Fruit fly (Drosophila melanogaster): Measurements from ENCODE around the gene bbg.

bbg gene

DNA sequence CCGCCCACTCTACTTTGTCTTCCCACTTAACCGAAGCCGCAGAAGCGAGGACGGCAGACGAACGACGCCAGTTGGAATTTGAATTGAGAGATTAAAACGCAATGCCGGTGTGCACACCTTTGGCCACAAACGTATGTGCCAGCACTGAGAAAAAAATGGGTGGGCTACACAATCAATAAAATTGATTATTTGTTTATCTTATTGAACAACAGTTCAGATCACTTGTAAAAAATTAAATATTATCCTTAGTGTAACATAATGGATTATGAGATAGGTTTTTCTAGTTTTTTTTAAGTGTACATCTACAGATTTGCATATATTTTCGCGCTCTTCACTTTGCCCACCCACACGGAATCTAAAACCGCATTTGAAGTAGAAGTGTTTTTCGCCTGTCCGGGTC, 84.5 kb downstream of the bbg start (continued):
- TF ChIP-seq CG9139 (GFP tag; optimal IDR thresholded peaks at IDR 0.05) = no peak
- peak; percentile 58 for TF ChIP-seq dac (GFP tag; optimal IDR thresholded peaks at IDR 0.05)
- TF ChIP-seq Hr38 (GFP tag; optimal IDR thresholded peaks at IDR 0.05) = no peak
- peak; percentile 52 for TF ChIP-seq CG34406 (GFP tag; optimal IDR thresholded peaks at IDR 0.05)
- TF ChIP-seq CG32006 (GFP tag; optimal IDR thresholded peaks at IDR 0.05) = peak; percentile 88
- TF ChIP-seq Met (GFP tag; optimal IDR thresholded peaks at IDR 0.05) = peak; percentile 63
- TF ChIP-seq fkh (GFP tag; optimal IDR thresholded peaks at IDR 0.05) = no peak
- TF ChIP-seq topi (GFP tag; optimal IDR thresholded peaks at IDR 0.05) = peak; percentile 57
- TF ChIP-seq spab (GFP tag; optimal IDR thresholded peaks at IDR 0.05) = no peak
- TF ChIP-seq CG3919 (GFP tag; optimal IDR thresholded peaks at IDR 0.05) = peak; percentile 71
- peak; percentile 54 for TF ChIP-seq Sox102F (GFP tag; optimal IDR thresholded peaks at IDR 0.05)
- TF ChIP-seq Blimp-1 (GFP tag; optimal IDR thresholded peaks at IDR 0.05) = no peak
- TF ChIP-seq lz (GFP tag; optimal IDR thresholded peaks at IDR 0.05) = peak; percentile 55
- TF ChIP-seq CG11762 (GFP tag; optimal IDR thresholded peaks at IDR 0.05; ENCODE audit: insufficient read depth) = peak; percentile 54

DNA sequence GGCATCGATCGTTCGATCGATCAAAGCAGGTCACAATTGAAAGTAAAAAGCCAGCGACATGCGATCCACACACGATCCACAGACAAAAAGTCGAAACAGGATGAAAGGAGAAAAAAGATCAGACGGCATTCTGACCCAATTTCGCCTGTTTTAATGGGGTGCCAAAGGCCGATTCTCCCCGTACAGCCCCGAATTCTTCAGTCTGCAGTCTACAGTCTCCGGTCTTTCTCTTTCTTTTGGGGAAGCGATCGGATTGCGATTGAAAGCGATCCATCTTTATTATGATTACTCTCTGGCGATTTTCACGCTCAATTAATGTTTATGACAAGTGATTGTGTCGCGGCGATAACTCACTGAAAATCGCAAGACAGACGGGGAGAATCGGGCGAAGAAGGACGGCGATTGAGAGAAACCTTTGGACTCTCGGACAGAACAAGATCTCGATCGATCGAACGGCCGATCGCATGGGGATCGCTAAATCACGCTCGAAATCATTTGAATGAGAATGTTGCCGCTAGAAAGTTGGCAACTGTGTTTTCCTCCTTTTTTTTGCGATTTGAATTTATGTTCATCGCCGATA, 85.6 kb downstream of the bbg start:
- TF ChIP-seq Gug (GFP tag; IDR thresholded peaks at IDR 0.05) = no peak
- TF ChIP-seq Met (GFP tag; optimal IDR thresholded peaks at IDR 0.05) = no peak
- no peak for TF ChIP-seq CG11902 (GFP tag; optimal IDR thresholded peaks at IDR 0.05)
- no peak for TF ChIP-seq dsx (GFP tag; optimal IDR thresholded peaks at IDR 0.05; ENCODE audit: poor library complexity, severe bottlenecking)
- TF ChIP-seq Sox102F (GFP tag; optimal IDR thresholded peaks at IDR 0.05) = no peak
- TF ChIP-seq CG8632 (GFP tag; optimal IDR thresholded peaks at IDR 0.05) = no peak
- TF ChIP-seq CG32006 (GFP tag; optimal IDR thresholded peaks at IDR 0.05) = no peak
- no peak for TF ChIP-seq CG34406 (GFP tag; optimal IDR thresholded peaks at IDR 0.05)
- TF ChIP-seq fd85E (GFP tag; optimal IDR thresholded peaks at IDR 0.05) = no peak
- TF ChIP-seq Ets96B (tag; optimal IDR thresholded peaks at IDR 0.05) = peak; percentile 27
- TF ChIP-seq CG31627 (GFP tag; optimal IDR thresholded peaks at IDR 0.05) = no peak
- no peak for TF ChIP-seq CG15336 (GFP tag; IDR thresholded peaks at IDR 0.05)
- TF ChIP-seq svp (GFP tag) = peak; percentile 98
- no peak for TF ChIP-seq Eip93F (GFP tag; optimal IDR thresholded peaks at IDR 0.05)
- TF ChIP-seq vri (GFP tag; optimal IDR thresholded peaks at IDR 0.05) = no peak
- no peak for TF ChIP-seq Eip75B (GFP tag; optimal IDR thresholded peaks at IDR 0.05)
- TF ChIP-seq spab (GFP tag; optimal IDR thresholded peaks at IDR 0.05) = peak; percentile 57
- TF ChIP-seq CG6854 (GFP tag; optimal IDR thresholded peaks at IDR 0.05) = peak; percentile 14
- TF ChIP-seq salr (GFP tag; optimal IDR thresholded peaks at IDR 0.05) = peak in 1 of 2 experiments; percentile 14
- no peak for TF ChIP-seq Hr38 (GFP tag; optimal IDR thresholded peaks at IDR 0.05)
- TF ChIP-seq ss (GFP tag; optimal IDR thresholded peaks at IDR 0.05) = peak; percentile 10 to 61
- TF ChIP-seq CG1621 (tag; optimal IDR thresholded peaks at IDR 0.05) = peak; percentile 49
- TF ChIP-seq achi (GFP tag; optimal IDR thresholded peaks at IDR 0.05) = no peak
- TF ChIP-seq Hr39 (GFP tag; optimal IDR thresholded peaks at IDR 0.05) = no peak
- peak; percentile 33 for TF ChIP-seq Eip78C (GFP tag)
- TF ChIP-seq fd59A (GFP tag; optimal IDR thresholded peaks at IDR 0.05) = no peak
- no peak for TF ChIP-seq CG16779 (tag; optimal IDR thresholded peaks at IDR 0.05)
- no peak for TF ChIP-seq OdsH (GFP tag; optimal IDR thresholded peaks at IDR 0.05)
- TF ChIP-seq CG7368 (GFP tag; optimal IDR thresholded peaks at IDR 0.05) = peak; percentile 1
- no peak for TF ChIP-seq Ets21C (GFP tag; optimal IDR thresholded peaks at IDR 0.05)
- TF ChIP-seq CG9139 (GFP tag; optimal IDR thresholded peaks at IDR 0.05) = peak; percentile 47
- peak; percentile 64 for TF ChIP-seq Blimp-1 (GFP tag; optimal IDR thresholded peaks at IDR 0.05)
- TF ChIP-seq acj6 (GFP tag; optimal IDR thresholded peaks at IDR 0.05) = no peak
- TF ChIP-seq CG11762 (GFP tag; optimal IDR thresholded peaks at IDR 0.05; ENCODE audit: insufficient read depth) = no peak
- TF ChIP-seq CG8319 (GFP tag; optimal IDR thresholded peaks at IDR 0.05) = no peak
- peak; percentile 12 for TF ChIP-seq CG3032 (tag; optimal IDR thresholded peaks at IDR 0.05)
- no peak for TF ChIP-seq fkh (GFP tag; optimal IDR thresholded peaks at IDR 0.05)
- TF ChIP-seq Hr4 (GFP tag; optimal IDR thresholded peaks at IDR 0.05) = no peak
- TF ChIP-seq CG10669 (GFP tag; optimal IDR thresholded peaks at IDR 0.05) = peak; percentile 34
- no peak for TF ChIP-seq CG4318 (GFP tag; optimal IDR thresholded peaks at IDR 0.05)
- TF ChIP-seq eg (GFP tag; IDR thresholded peaks at IDR 0.05) = peak; percentile 30; the same call in 1 of the 3 replicates
- no peak for TF ChIP-seq Sox15 (GFP tag; optimal IDR thresholded peaks at IDR 0.05)
- TF ChIP-seq CG6163 (GFP tag; IDR thresholded peaks at IDR 0.05) = peak; percentile 38; the same call in 2 of the 3 replicates
- no peak for TF ChIP-seq pdm3 (GFP tag; optimal IDR thresholded peaks at IDR 0.05)

All from whole organism, prepupa.